Worm (Caenorhabditis elegans) whole organism, midembryonic: ENCODE results near the gene F45E1.1.

ENCODE experiments used
- T22C8.4 ChIP-seq: fragments of 200-800 bp; sonication (Bioruptor generic); IDR thresholded peaks from 2 replicates; pipeline ENCODE4 v1.3.6; 2022; ENCODE audit warnings: missing genetic modification characterization, missing compliant biosample characterization
- cog-1 ChIP-seq: sonication (generic microtip); optimal IDR thresholded peaks from 2 replicates; lab custom pipeline; 2016; ENCODE audit warnings: missing genetic modification characterization, missing compliant biosample characterization
- flt-1 ChIP-seq: fragments of 200-800 bp; sonication (Bioruptor generic); IDR thresholded peaks from 2 replicates; pipeline ENCODE4 v1.3.6; 2022; ENCODE audit warnings: missing genetic modification characterization, missing compliant biosample characterization
- klf-2 ChIP-seq: fragments of 200-800 bp; sonication (Bioruptor generic); conservative IDR thresholded peaks from 2 replicates; pipeline ENCODE4 v1.3.6; 2022; ENCODE audit warnings: missing genetic modification reagents, missing genetic modification characterization, missing compliant biosample characterization
- med-1 ChIP-seq: sonication (generic microtip); optimal IDR thresholded peaks from 2 replicates; lab custom pipeline; 2017; ENCODE audit warnings: missing genetic modification characterization, mild to moderate bottlenecking, missing compliant biosample characterization, antibody characterized with exemption, missing genetic modification reagents; ENCODE audit not compliant: insufficient read depth
- ref-1 ChIP-seq: fragments of 200-800 bp; sonication (Bioruptor generic); conservative IDR thresholded peaks from 2 replicates; pipeline ENCODE4 v1.3.6; 2022; ENCODE audit warnings: missing genetic modification reagents, missing genetic modification characterization, missing compliant biosample characterization
- tab-1 ChIP-seq: fragments of 200-800 bp; sonication (Bioruptor generic); IDR thresholded peaks from 2 replicates; pipeline ENCODE4 v1.3.6; 2022; ENCODE audit warnings: missing genetic modification characterization, missing compliant biosample characterization
- ztf-23 ChIP-seq: fragments of 200-800 bp; sonication (Bioruptor generic); IDR thresholded peaks from 2 replicates; pipeline ENCODE4 v1.3.6; 2022; ENCODE audit warnings: missing genetic modification reagents, missing genetic modification characterization, missing compliant biosample characterization
- ztf-29 ChIP-seq: fragments of 200-800 bp; sonication (Bioruptor generic); IDR thresholded peaks from 2 replicates; pipeline ENCODE4 v1.3.6; 2022; ENCODE audit warnings: missing genetic modification reagents, missing genetic modification characterization, missing compliant biosample characterization

F45E1.1 gene

ce11 chrX:8029080-8029479 lies 25.6 kb downstream of the F45E1.1 start, which contains the start of gene C34D10.1:
Gene C34D10.1, plus strand, starts transcription at chrX:8029479.
- TF ChIP-seq ref-1 (GFP tag; lab: Robert Waterston, UW): no peak
- TF ChIP-seq tab-1 (GFP tag; lab: Robert Waterston, UW): no peak
- peak; percentile 22 for TF ChIP-seq cog-1 (tag; lab: Kevin White, UChicago)
- 0 out of 2 replicates have a peak, but pooled peaks have one; percentile 63 for TF ChIP-seq flt-1 (GFP tag; lab: Robert Waterston, UW)
- no peak for TF ChIP-seq med-1
- no peak for TF ChIP-seq ztf-29 (GFP tag; lab: Robert Waterston, UW)
- no peak for TF ChIP-seq klf-2 (GFP tag; lab: Robert Waterston, UW)
- 0 out of 2 replicates have a peak, but pooled peaks have one; percentile 38 for TF ChIP-seq T22C8.4 (GFP tag; lab: Robert Waterston, UW)
- TF ChIP-seq ztf-23 (GFP tag; lab: Robert Waterston, UW): no peak

DNA sequence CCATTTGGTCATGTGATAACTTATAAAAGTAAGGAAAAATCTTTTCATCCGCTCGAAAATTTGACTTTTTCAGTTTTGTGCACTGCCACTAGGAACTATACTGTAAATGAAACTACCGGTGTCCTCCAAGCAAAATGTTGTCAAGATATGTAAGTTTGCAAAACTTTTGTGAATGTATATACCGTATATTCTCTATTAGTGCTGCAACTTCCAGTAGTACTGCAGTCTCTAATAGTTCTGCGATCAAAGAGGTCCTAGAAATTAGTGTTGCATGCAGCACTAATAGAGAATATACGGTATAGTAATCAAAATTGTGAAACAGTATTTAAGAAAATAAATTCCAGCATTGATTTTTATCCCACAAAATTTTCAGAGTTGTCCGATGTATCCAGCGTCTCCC lies 26.6 kb downstream of the F45E1.1 start:
- TF ChIP-seq ztf-29 (GFP tag; lab: Robert Waterston, UW): no peak
- TF ChIP-seq med-1: no peak
- no peak for TF ChIP-seq cog-1 (tag; lab: Kevin White, UChicago)
- no peak for TF ChIP-seq ztf-23 (GFP tag; lab: Robert Waterston, UW)
- TF ChIP-seq tab-1 (GFP tag; lab: Robert Waterston, UW): no peak
- TF ChIP-seq ref-1 (GFP tag; lab: Robert Waterston, UW): no peak
- no peak for TF ChIP-seq flt-1 (GFP tag; lab: Robert Waterston, UW)

- TF ChIP-seq T22C8.4 (GFP tag; lab: Robert Waterston, UW) (peak; percentile 100), ref-1 (GFP tag; lab: Robert Waterston, UW) (0 out of 2 replicates have a peak, but pooled peaks have one; percentile 26), ztf-29 (GFP tag; lab: Robert Waterston, UW) (no peak), tab-1 (GFP tag; lab: Robert Waterston, UW) (peak; percentile 69), flt-1 (GFP tag; lab: Robert Waterston, UW) (peak; percentile 80), ztf-23 (GFP tag; lab: Robert Waterston, UW) (peak; percentile 75), klf-2 (GFP tag; lab: Robert Waterston, UW) (no peak), cog-1 (tag; lab: Kevin White, UChicago) (peak; percentile 97), med-1 (no peak)
Measured at ce11 chrX:8036219-8036883, 32.9 kb downstream of the F45E1.1 start.

ce11 chrX:8037365-8037764 lies 33.9 kb downstream of the F45E1.1 start:
- TF ChIP-seq klf-2 (GFP tag; lab: Robert Waterston, UW): no peak
- TF ChIP-seq T22C8.4 (GFP tag; lab: Robert Waterston, UW): no peak
- TF ChIP-seq ztf-23 (GFP tag; lab: Robert Waterston, UW): no peak
- TF ChIP-seq cog-1 (tag; lab: Kevin White, UChicago): no peak
- no peak for TF ChIP-seq flt-1 (GFP tag; lab: Robert Waterston, UW)
- no peak for TF ChIP-seq ref-1 (GFP tag; lab: Robert Waterston, UW)
- TF ChIP-seq tab-1 (GFP tag; lab: Robert Waterston, UW): no peak
- TF ChIP-seq med-1: no peak
- no peak for TF ChIP-seq ztf-29 (GFP tag; lab: Robert Waterston, UW)

ce11 chrX:8040967-8041366 lies 37.5 kb downstream of the F45E1.1 start, which contains the start of gene xol-1:
Gene xol-1, plus strand, starts transcription at chrX:8041313.
- TF ChIP-seq ztf-23 (GFP tag; lab: Robert Waterston, UW): no peak
- TF ChIP-seq flt-1 (GFP tag; lab: Robert Waterston, UW): no peak
- TF ChIP-seq T22C8.4 (GFP tag; lab: Robert Waterston, UW): no peak
- TF ChIP-seq ref-1 (GFP tag; lab: Robert Waterston, UW): no peak
- TF ChIP-seq ztf-29 (GFP tag; lab: Robert Waterston, UW): no peak
- TF ChIP-seq cog-1 (tag; lab: Kevin White, UChicago): no peak
- TF ChIP-seq klf-2 (GFP tag; lab: Robert Waterston, UW): no peak
- no peak for TF ChIP-seq med-1
- no peak for TF ChIP-seq tab-1 (GFP tag; lab: Robert Waterston, UW)

DNA sequence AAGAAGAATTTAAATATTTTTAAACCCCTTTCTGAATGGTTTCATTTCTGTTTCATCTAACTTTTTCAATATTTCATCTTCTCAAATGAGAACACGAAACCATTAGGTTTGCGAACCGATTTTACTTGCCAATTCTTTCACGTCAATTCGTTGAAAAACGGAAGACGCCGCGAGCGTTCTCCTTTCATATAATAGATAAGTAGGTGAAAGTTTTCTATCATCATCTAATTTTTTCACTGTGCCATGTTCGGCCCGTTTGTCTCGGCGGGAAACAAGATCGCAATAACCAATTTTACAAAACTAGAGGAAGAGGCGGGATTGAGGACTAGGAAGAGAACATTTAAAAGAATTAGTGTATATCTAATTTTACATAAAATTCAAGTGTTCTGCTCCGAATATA lies 41.7 kb downstream of the F45E1.1 start, which contains the start of gene C18A11.4:
TSS of gene C18A11.4 (plus strand) at position 367 of the 400 bp plus-strand sequence.
- TF ChIP-seq T22C8.4 (GFP tag; lab: Robert Waterston, UW) (no peak), flt-1 (GFP tag; lab: Robert Waterston, UW) (no peak), ref-1 (GFP tag; lab: Robert Waterston, UW) (no peak)

- TF ChIP-seq med-1: no peak
- TF ChIP-seq ref-1 (GFP tag; lab: Robert Waterston, UW): no peak
- TF ChIP-seq T22C8.4 (GFP tag; lab: Robert Waterston, UW): no peak
- no peak for TF ChIP-seq klf-2 (GFP tag; lab: Robert Waterston, UW)
- no peak for TF ChIP-seq ztf-29 (GFP tag; lab: Robert Waterston, UW)
- no peak for TF ChIP-seq ztf-23 (GFP tag; lab: Robert Waterston, UW)
- no peak for TF ChIP-seq tab-1 (GFP tag; lab: Robert Waterston, UW)
- TF ChIP-seq cog-1 (tag; lab: Kevin White, UChicago): no peak
- TF ChIP-seq flt-1 (GFP tag; lab: Robert Waterston, UW): no peak
Measured at ce11 chrX:8048637-8049036, 45.2 kb downstream of the F45E1.1 start.

- TF ChIP-seq klf-2 (GFP tag; lab: Robert Waterston, UW) (no peak), ztf-29 (GFP tag; lab: Robert Waterston, UW) (no peak), flt-1 (GFP tag; lab: Robert Waterston, UW) (no peak), med-1 (no peak), cog-1 (tag; lab: Kevin White, UChicago) (no peak), T22C8.4 (GFP tag; lab: Robert Waterston, UW) (no peak), ztf-23 (GFP tag; lab: Robert Waterston, UW) (no peak), ref-1 (GFP tag; lab: Robert Waterston, UW) (no peak), tab-1 (GFP tag; lab: Robert Waterston, UW) (no peak)
Measured at ce11 chrX:8052055-8052454, 48.6 kb downstream of the F45E1.1 start.

ce11 chrX:8053008-8053441 lies 49.5 kb downstream of the F45E1.1 start:
- TF ChIP-seq ztf-29 (GFP tag; lab: Robert Waterston, UW): no peak
- no peak for TF ChIP-seq flt-1 (GFP tag; lab: Robert Waterston, UW)
- no peak for TF ChIP-seq klf-2 (GFP tag; lab: Robert Waterston, UW)
- no peak for TF ChIP-seq tab-1 (GFP tag; lab: Robert Waterston, UW)
- no peak for TF ChIP-seq T22C8.4 (GFP tag; lab: Robert Waterston, UW)
- TF ChIP-seq ref-1 (GFP tag; lab: Robert Waterston, UW): no peak
- no peak for TF ChIP-seq ztf-23 (GFP tag; lab: Robert Waterston, UW)
- TF ChIP-seq med-1: no peak
- TF ChIP-seq cog-1 (tag; lab: Kevin White, UChicago): no peak
